Worm (Caenorhabditis elegans) whole organism, midembryonic: Measurements from ENCODE around the gene C25D7.16.

ENCODE experiments used
- T22C8.4 ChIP-seq: fragments of 200-800 bp; sonication (Bioruptor generic); IDR thresholded peaks from 2 replicates; pipeline ENCODE4 v1.3.6; 2022; ENCODE audit warnings: missing genetic modification characterization, missing compliant biosample characterization
- cog-1 ChIP-seq: sonication (generic microtip); optimal IDR thresholded peaks from 2 replicates; lab custom pipeline; 2016; ENCODE audit warnings: missing genetic modification characterization, missing compliant biosample characterization
- flt-1 ChIP-seq: fragments of 200-800 bp; sonication (Bioruptor generic); IDR thresholded peaks from 2 replicates; pipeline ENCODE4 v1.3.6; 2022; ENCODE audit warnings: missing genetic modification characterization, missing compliant biosample characterization
- klf-2 ChIP-seq: fragments of 200-800 bp; sonication (Bioruptor generic); conservative IDR thresholded peaks from 2 replicates; pipeline ENCODE4 v1.3.6; 2022; ENCODE audit warnings: missing genetic modification reagents, missing genetic modification characterization, missing compliant biosample characterization
- med-1 ChIP-seq: sonication (generic microtip); optimal IDR thresholded peaks from 2 replicates; lab custom pipeline; 2017; ENCODE audit warnings: missing genetic modification characterization, mild to moderate bottlenecking, missing compliant biosample characterization, antibody characterized with exemption, missing genetic modification reagents; ENCODE audit not compliant: insufficient read depth
- ref-1 ChIP-seq: fragments of 200-800 bp; sonication (Bioruptor generic); conservative IDR thresholded peaks from 2 replicates; pipeline ENCODE4 v1.3.6; 2022; ENCODE audit warnings: missing genetic modification reagents, missing genetic modification characterization, missing compliant biosample characterization
- tab-1 ChIP-seq: fragments of 200-800 bp; sonication (Bioruptor generic); IDR thresholded peaks from 2 replicates; pipeline ENCODE4 v1.3.6; 2022; ENCODE audit warnings: missing genetic modification characterization, missing compliant biosample characterization
- ztf-23 ChIP-seq: fragments of 200-800 bp; sonication (Bioruptor generic); IDR thresholded peaks from 2 replicates; pipeline ENCODE4 v1.3.6; 2022; ENCODE audit warnings: missing genetic modification reagents, missing genetic modification characterization, missing compliant biosample characterization
- ztf-29 ChIP-seq: fragments of 200-800 bp; sonication (Bioruptor generic); IDR thresholded peaks from 2 replicates; pipeline ENCODE4 v1.3.6; 2022; ENCODE audit warnings: missing genetic modification reagents, missing genetic modification characterization, missing compliant biosample characterization

- TF ChIP-seq flt-1 (GFP tag; lab: Robert Waterston, UW) (0 out of 2 replicates have a peak, but pooled peaks have one; percentile 10), med-1 (no peak), ref-1 (no peak), cog-1 (tag; lab: Kevin White, UChicago) (no peak), klf-2 (no peak), ztf-29 (GFP tag; lab: Robert Waterston, UW) (no peak), tab-1 (no peak), ztf-23 (GFP tag; lab: Robert Waterston, UW) (no peak), T22C8.4 (no peak)
Measured at ce11 chrV:15082291-15082690, 26.3 kb downstream of the C25D7.16 start, which contains the start of the genes C01G10.10 and C01G10.9.
